Worm (Caenorhabditis elegans) whole organism, L3 larva: ENCODE results near the gene oac-32.

Source experiments
- R02D3.7 ChIP-seq: fragments of 150-350 bp; optimal IDR thresholded peaks from 2 replicates; lab custom pipeline; 2014; ENCODE audit warnings: missing biosample characterization, missing genetic modification characterization
- ZK546.5 ChIP-seq: sonication (generic microtip); optimal IDR thresholded peaks from 2 replicates; lab custom pipeline; 2017; ENCODE audit warnings: missing biosample characterization, missing genetic modification characterization
- aly-2 ChIP-seq: fragments of 150-350 bp; optimal IDR thresholded peaks from 2 replicates; lab custom pipeline; 2014; ENCODE audit warnings: missing biosample characterization, missing genetic modification characterization
- ama-1 ChIP-seq: fragments of 150-350 bp; optimal IDR thresholded peaks from 2 replicates; lab custom pipeline; 2018
- ceh-28 ChIP-seq: fragments of 150-350 bp; optimal IDR thresholded peaks from 2 replicates; lab custom pipeline; 2014; ENCODE audit warnings: missing biosample characterization, missing genetic modification reagents, missing genetic modification characterization
- ceh-9 ChIP-seq: sonication (generic microtip); optimal IDR thresholded peaks from 2 replicates; lab custom pipeline; 2018; ENCODE audit warnings: missing biosample characterization, missing genetic modification characterization
- daf-12 ChIP-seq: fragments of 150-350 bp; optimal IDR thresholded peaks from 2 replicates; lab custom pipeline; 2014; ENCODE audit warnings: missing biosample characterization, missing genetic modification reagents, missing genetic modification characterization
- egl-27 ChIP-seq: sonication (generic microtip); optimal IDR thresholded peaks from 4 replicates; lab custom pipeline; 2017; ENCODE audit warnings: missing biosample characterization, missing genetic modification reagents, missing genetic modification characterization
- elt-3 ChIP-seq, 3 experiments: fragments of 150-350 bp in 1 of 3; sonication (generic microtip) in 2 of 3; optimal IDR thresholded peaks; 2 replicates in 2 of 3; 4 replicates in 1 of 3; lab custom pipeline; 2014 to 2017; ENCODE audit warnings: missing biosample characterization in 3 of 3, missing genetic modification characterization in 3 of 3
- fkh-10 ChIP-seq: sonication (generic microtip); optimal IDR thresholded peaks from 2 replicates; lab custom pipeline; 2017; ENCODE audit warnings: missing biosample characterization, missing genetic modification reagents, missing genetic modification characterization
- fkh-2 ChIP-seq: fragments of 150-350 bp; optimal IDR thresholded peaks from 2 replicates; lab custom pipeline; 2014; ENCODE audit warnings: missing biosample characterization, missing genetic modification reagents, missing genetic modification characterization
- fos-1 ChIP-seq: fragments of 150-350 bp; optimal IDR thresholded peaks from 2 replicates; lab custom pipeline; 2014; ENCODE audit warnings: missing biosample characterization, missing genetic modification characterization
- hmg-11 ChIP-seq: sonication (generic microtip); optimal IDR thresholded peaks from 2 replicates; lab custom pipeline; 2016; ENCODE audit warnings: missing genetic modification characterization, missing compliant biosample characterization
- lin-15B ChIP-seq: fragments of 150-350 bp; optimal IDR thresholded peaks from 2 replicates; lab custom pipeline; 2014; ENCODE audit warnings: missing biosample characterization, missing genetic modification characterization
- lin-39 ChIP-seq: fragments of 150-350 bp; optimal IDR thresholded peaks from 2 replicates; lab custom pipeline; 2018; ENCODE audit warnings: missing biosample characterization, missing genetic modification reagents, missing genetic modification characterization
- mdl-1 ChIP-seq: fragments of 150-350 bp; optimal IDR thresholded peaks from 2 replicates; lab custom pipeline; 2014; ENCODE audit warnings: missing biosample characterization, missing genetic modification characterization
- nfya-1 ChIP-seq: sonication (generic microtip); optimal IDR thresholded peaks from 2 replicates; lab custom pipeline; 2017; ENCODE audit warnings: missing genetic modification characterization, mild to moderate bottlenecking, missing compliant biosample characterization, antibody characterized with exemption, moderate library complexity; ENCODE audit not compliant: insufficient read depth
- nhr-11 ChIP-seq: fragments of 150-350 bp; optimal IDR thresholded peaks from 2 replicates; lab custom pipeline; 2014; ENCODE audit warnings: missing biosample characterization, missing genetic modification characterization
- nhr-12 ChIP-seq: fragments of 150-350 bp; optimal IDR thresholded peaks from 2 replicates; lab custom pipeline; 2014; ENCODE audit warnings: missing biosample characterization, missing genetic modification characterization
- nhr-23 ChIP-seq: fragments of 150-350 bp; optimal IDR thresholded peaks from 2 replicates; lab custom pipeline; 2014; ENCODE audit warnings: missing biosample characterization, missing genetic modification reagents, missing genetic modification characterization
- nhr-237 ChIP-seq: fragments of 150-350 bp; optimal IDR thresholded peaks from 2 replicates; lab custom pipeline; 2014; ENCODE audit warnings: missing biosample characterization, missing genetic modification characterization
- nhr-25 ChIP-seq: sonication (generic microtip); optimal IDR thresholded peaks from 2 replicates; lab custom pipeline; 2017; ENCODE audit warnings: missing biosample characterization, missing genetic modification characterization
- nhr-28 ChIP-seq: fragments of 150-350 bp; optimal IDR thresholded peaks from 2 replicates; lab custom pipeline; 2014; ENCODE audit warnings: missing biosample characterization, missing genetic modification characterization
- nhr-43 ChIP-seq: sonication (generic microtip); optimal IDR thresholded peaks from 2 replicates; lab custom pipeline; 2016; ENCODE audit warnings: mild to moderate bottlenecking, missing genetic modification characterization, missing compliant biosample characterization; ENCODE audit not compliant: poor library complexity, severe bottlenecking
- nhr-67 ChIP-seq: fragments of 150-350 bp; optimal IDR thresholded peaks from 2 replicates; lab custom pipeline; 2014; ENCODE audit warnings: missing biosample characterization, missing genetic modification characterization
- pha-4 ChIP-seq: fragments of 150-350 bp; optimal IDR thresholded peaks from 2 replicates; lab custom pipeline; 2014; ENCODE audit warnings: missing biosample characterization, missing genetic modification reagents, missing genetic modification characterization
- pqm-1 ChIP-seq: fragments of 150-350 bp; optimal IDR thresholded peaks from 2 replicates; lab custom pipeline; 2017; ENCODE audit warnings: missing biosample characterization, missing genetic modification characterization, inconsistent platforms
- snpc-4 ChIP-seq: fragments of 150-350 bp; optimal IDR thresholded peaks from 2 replicates; lab custom pipeline; 2014; ENCODE audit warnings: missing biosample characterization, missing genetic modification characterization
- unc-39 ChIP-seq: sonication (generic microtip); optimal IDR thresholded peaks from 4 replicates; lab custom pipeline; 2017; ENCODE audit warnings: missing biosample characterization, missing genetic modification characterization
- unc-62 ChIP-seq: fragments of 150-350 bp; sonication (generic microtip); optimal IDR thresholded peaks from 4 replicates; lab custom pipeline; 2014; ENCODE audit warnings: missing biosample characterization, missing genetic modification reagents, missing genetic modification characterization
- zag-1 ChIP-seq: fragments of 150-350 bp; optimal IDR thresholded peaks from 2 replicates; lab custom pipeline; 2014; ENCODE audit warnings: missing biosample characterization, missing genetic modification characterization
- ztf-11 ChIP-seq: fragments of 150-350 bp; optimal IDR thresholded peaks from 2 replicates; lab custom pipeline; 2014; ENCODE audit warnings: missing biosample characterization, missing genetic modification characterization

Gene oac-32

ce11 chrV:1572585-1572984, 27.0 kb upstream of the oac-32 start:
- TF ChIP-seq nhr-43: no peak
- no peak for TF ChIP-seq unc-39 (tag; lab: Kevin White, UChicago)
- no peak for TF ChIP-seq hmg-11 (tag; lab: Kevin White, UChicago)
- TF ChIP-seq unc-62 (GFP tag; lab: Kevin White, UChicago): no peak

- TF ChIP-seq unc-39 (tag; lab: Kevin White, UChicago): no peak
- TF ChIP-seq pqm-1 (tag; lab: Kevin White, UChicago): no peak
- TF ChIP-seq ZK546.5 (tag; lab: Kevin White, UChicago): no peak
- no peak for TF ChIP-seq nhr-12 (tag; lab: Kevin White, UChicago)
- no peak for TF ChIP-seq fkh-10 (GFP tag; lab: Kevin White, UChicago)
- TF ChIP-seq ceh-28 (tag; lab: Kevin White, UChicago): no peak
- TF ChIP-seq egl-27: no peak
- TF ChIP-seq fos-1 (tag; lab: Kevin White, UChicago): no peak
- TF ChIP-seq nhr-237 (tag; lab: Kevin White, UChicago): no peak
- TF ChIP-seq nfya-1 (tag; lab: Kevin White, UChicago): no peak
- no peak for TF ChIP-seq snpc-4 (tag; lab: Kevin White, UChicago)
- TF ChIP-seq nhr-25 (tag; lab: Kevin White, UChicago): no peak
- no peak for TF ChIP-seq nhr-11 (tag; lab: Kevin White, UChicago)
- no peak for TF ChIP-seq ztf-11 (tag; lab: Kevin White, UChicago)
- no peak for TF ChIP-seq nhr-28
- no peak for TF ChIP-seq nhr-67 (tag; lab: Kevin White, UChicago)
- TF ChIP-seq zag-1 (tag; lab: Kevin White, UChicago): no peak
- no peak for TF ChIP-seq aly-2 (tag; lab: Kevin White, UChicago)
- no peak for TF ChIP-seq unc-62 (GFP tag; lab: Kevin White, UChicago)
These were observed 25.1 kb upstream of the oac-32 start for ce11 chrV:1570679-1571078.

- TF ChIP-seq pha-4 (tag; lab: Kevin White, UChicago) (peak; percentile 21), ama-1 (lab: Kevin White, UChicago) (no peak)
- TF ChIP-seq, all 47 proteins: peak for 1
These were observed 24.3 kb upstream of the oac-32 start for ce11 chrV:1569750-1570419.

ce11 chrV:1566776-1567175, 21.2 kb upstream of the oac-32 start, which contains the start of gene cdc-25.2:
TSS of gene cdc-25.2 (plus strand) at chrV:1567076.
- TF ChIP-seq nhr-67 (tag; lab: Kevin White, UChicago): no peak
- TF ChIP-seq mdl-1: no peak
- TF ChIP-seq fos-1 (tag; lab: Kevin White, UChicago): no peak
- no peak for TF ChIP-seq nhr-28

- TF ChIP-seq egl-27 (no peak), pqm-1 (tag; lab: Kevin White, UChicago) (peak; percentile 67), pha-4 (tag; lab: Kevin White, UChicago) (peak; percentile 13)
These were observed 12.5 kb upstream of the oac-32 start for ce11 chrV:1558113-1558512.

- TF ChIP-seq lin-15B (tag; lab: Kevin White, UChicago) (no peak), daf-12 (tag; lab: Kevin White, UChicago) (no peak), nhr-237 (tag; lab: Kevin White, UChicago) (no peak), fkh-2 (tag; lab: Kevin White, UChicago) (no peak), lin-39 (tag; lab: Kevin White, UChicago) (no peak), nhr-23 (tag; lab: Kevin White, UChicago) (no peak), nhr-43 (no peak), ceh-9 (no peak), pqm-1 (tag; lab: Kevin White, UChicago) (no peak), R02D3.7 (no peak), elt-3 (tag; optimal IDR thresholded peaks at IDR 0.05; lab: Kevin White, UChicago) (no peak)
These were observed 9.5 kb upstream of the oac-32 start for ce11 chrV:1555072-1555471.
